Worm (Caenorhabditis elegans): ENCODE results near the gene F29G6.1.

- no peak for TF ChIP-seq ama-1 (optimal IDR thresholded peaks at IDR 0.05)
- no peak for TF ChIP-seq F13C5.2 (tag; optimal IDR thresholded peaks at IDR 0.05)
- TF ChIP-seq tbx-37 (GFP tag; conservative IDR thresholded peaks at IDR 0.05): no peak
- TF ChIP-seq scrt-1 (GFP tag; IDR thresholded peaks at IDR 0.05): no peak
- no peak for TF ChIP-seq hmg-4 (GFP tag; optimal IDR thresholded peaks at IDR 0.05)
- no peak for TF ChIP-seq flt-1 (GFP tag; IDR thresholded peaks at IDR 0.05)
- TF ChIP-seq B0310.2 (tag; optimal IDR thresholded peaks at IDR 0.05): no peak
- TF ChIP-seq ceh-36 (tag; optimal IDR thresholded peaks at IDR 0.05): no peak
- TF ChIP-seq sea-1 (GFP tag; conservative IDR thresholded peaks at IDR 0.05): no peak
- TF ChIP-seq hnd-1 (tag; optimal IDR thresholded peaks at IDR 0.05): no peak
- TF ChIP-seq hmbx-1 (tag; optimal IDR thresholded peaks at IDR 0.05): no peak
- TF ChIP-seq ets-7 (tag; optimal IDR thresholded peaks at IDR 0.05): no peak
- no peak for TF ChIP-seq tbx-11 (GFP tag; IDR thresholded peaks at IDR 0.05)
Observed at ce11 chrX:11466444-11467319, 35.4 kb upstream of the F29G6.1 start.

Data from whole organism, early embryonic.